Worm (Caenorhabditis elegans) whole organism, late embryonic: ENCODE data around the gene far-4.
A peak's percentile ranks its signal among the peaks of the same experiment; 100 is the strongest.

Source experiments
- C08G9.2 ChIP-seq: sonication (generic microtip); optimal IDR thresholded peaks from 2 replicates; lab custom pipeline; 2016; ENCODE audit warnings: mild to moderate bottlenecking, missing genetic modification characterization, moderate library complexity, missing compliant biosample characterization
- F13H6.1 ChIP-seq: sonication (generic microtip); optimal IDR thresholded peaks from 2 replicates; lab custom pipeline; 2016; ENCODE audit warnings: missing genetic modification characterization, missing compliant biosample characterization
- K02D7.2 ChIP-seq: sonication (generic microtip); optimal IDR thresholded peaks from 2 replicates; lab custom pipeline; 2017; ENCODE audit warnings: mild to moderate bottlenecking, missing genetic modification characterization, missing compliant biosample characterization
- K09A11.1 ChIP-seq: sonication (generic microtip); optimal IDR thresholded peaks from 2 replicates; lab custom pipeline; 2017; ENCODE audit warnings: antibody characterized with exemption, mild to moderate bottlenecking, missing genetic modification characterization, missing compliant biosample characterization; ENCODE audit not compliant: insufficient read depth
- T23F11.4 ChIP-seq: fragments of 200-800 bp; sonication (Bioruptor generic); optimal IDR thresholded peaks from 2 replicates; lab custom pipeline; 2018; ENCODE audit warnings: mild to moderate bottlenecking, missing genetic modification characterization, missing compliant biosample characterization
- Y22D7AL.16 ChIP-seq: sonication (generic microtip); optimal IDR thresholded peaks from 2 replicates; lab custom pipeline; 2016; ENCODE audit warnings: missing genetic modification characterization, missing compliant biosample characterization
- ceh-14 ChIP-seq: sonication (generic microtip); optimal IDR thresholded peaks from 2 replicates; lab custom pipeline; 2016; ENCODE audit warnings: missing genotype, missing genetic modification characterization, missing compliant biosample characterization
- ceh-2 ChIP-seq: sonication (generic microtip); optimal IDR thresholded peaks from 2 replicates; lab custom pipeline; 2016; ENCODE audit warnings: missing genotype, missing genetic modification characterization, missing compliant biosample characterization
- ceh-22 ChIP-seq: sonication (generic microtip); optimal IDR thresholded peaks from 2 replicates; lab custom pipeline; 2017; ENCODE audit warnings: missing biosample characterization, missing genetic modification characterization
- ceh-24 ChIP-seq: sonication (generic microtip); optimal IDR thresholded peaks from 2 replicates; lab custom pipeline; 2016; ENCODE audit warnings: mild to moderate bottlenecking, missing genetic modification characterization, missing compliant biosample characterization
- ceh-30 ChIP-seq: fragments of 150-350 bp; optimal IDR thresholded peaks from 2 replicates; lab custom pipeline; 2014; ENCODE audit warnings: missing biosample characterization, missing genetic modification characterization
- ceh-31 ChIP-seq: sonication (generic microtip); optimal IDR thresholded peaks from 2 replicates; lab custom pipeline; 2016; ENCODE audit warnings: missing genetic modification characterization, missing compliant biosample characterization
- dve-1 ChIP-seq: sonication (generic microtip); optimal IDR thresholded peaks from 2 replicates; lab custom pipeline; 2017; ENCODE audit warnings: antibody characterized with exemption, mild to moderate bottlenecking, missing genetic modification characterization, missing compliant biosample characterization
- elt-2 ChIP-seq: sonication (generic microtip); optimal IDR thresholded peaks from 2 replicates; lab custom pipeline; 2016; ENCODE audit warnings: missing genetic modification reagents, missing genetic modification characterization, missing compliant biosample characterization
- fax-1 ChIP-seq: sonication (generic microtip); optimal IDR thresholded peaks from 2 replicates; lab custom pipeline; 2016; ENCODE audit warnings: missing genotype, missing genetic modification characterization, missing compliant biosample characterization
- fkh-6 ChIP-seq: sonication (generic microtip); optimal IDR thresholded peaks from 2 replicates; lab custom pipeline; 2016; ENCODE audit warnings: missing genetic modification characterization, missing compliant biosample characterization
- gmeb-2 ChIP-seq: sonication (generic microtip); optimal IDR thresholded peaks from 2 replicates; lab custom pipeline; 2016; ENCODE audit warnings: missing genetic modification characterization, inconsistent platforms, missing compliant biosample characterization
- hlh-13 ChIP-seq: fragments of 200-800 bp; sonication (Bioruptor generic); optimal IDR thresholded peaks from 2 replicates; lab custom pipeline; 2018; ENCODE audit warnings: mild to moderate bottlenecking, missing genetic modification characterization, missing compliant biosample characterization
- hlh-15 ChIP-seq: sonication (generic microtip); optimal IDR thresholded peaks from 2 replicates; lab custom pipeline; 2016; ENCODE audit warnings: missing genetic modification characterization, missing compliant biosample characterization
- hlh-30 ChIP-seq: sonication (generic microtip); optimal IDR thresholded peaks from 2 replicates; lab custom pipeline; 2017; ENCODE audit warnings: antibody characterized with exemption, missing genetic modification characterization, missing compliant biosample characterization; ENCODE audit not compliant: insufficient read depth
- lim-6 ChIP-seq: sonication (generic microtip); optimal IDR thresholded peaks from 2 replicates; lab custom pipeline; 2016; ENCODE audit warnings: missing genetic modification characterization, missing compliant biosample characterization
- lin-11 ChIP-seq: fragments of 200-800 bp; sonication (Bioruptor generic); optimal IDR thresholded peaks from 2 replicates; lab custom pipeline; 2018; ENCODE audit warnings: mild to moderate bottlenecking, missing genetic modification characterization, missing compliant biosample characterization
- madf-2 ChIP-seq: sonication (generic microtip); optimal IDR thresholded peaks from 2 replicates; lab custom pipeline; 2017; ENCODE audit warnings: missing genetic modification characterization, missing compliant biosample characterization
- nfya-1 ChIP-seq: sonication (generic microtip); optimal IDR thresholded peaks from 2 replicates; lab custom pipeline; 2017; ENCODE audit warnings: missing genetic modification characterization, mild to moderate bottlenecking, missing compliant biosample characterization, antibody characterized with exemption, moderate library complexity
- nhr-11 ChIP-seq: fragments of 150-350 bp; optimal IDR thresholded peaks from 2 replicates; lab custom pipeline; 2014; ENCODE audit warnings: missing biosample characterization, missing genetic modification characterization
- npax-4 ChIP-seq: sonication (generic microtip); optimal IDR thresholded peaks from 2 replicates; lab custom pipeline; 2016; ENCODE audit warnings: missing genetic modification characterization, missing compliant biosample characterization
- pat-9 ChIP-seq: fragments of 200-800 bp; sonication (Bioruptor generic); optimal IDR thresholded peaks from 2 replicates; lab custom pipeline; 2018; ENCODE audit warnings: mild to moderate bottlenecking, missing genetic modification characterization, moderate library complexity, missing compliant biosample characterization
- pax-1 ChIP-seq: fragments of 150-350 bp; optimal IDR thresholded peaks from 2 replicates; lab custom pipeline; 2014; ENCODE audit warnings: missing biosample characterization, missing genetic modification characterization
- ref-2 ChIP-seq: sonication (generic microtip); optimal IDR thresholded peaks from 2 replicates; lab custom pipeline; 2016; ENCODE audit warnings: missing genetic modification characterization, missing compliant biosample characterization
- rnt-1 ChIP-seq: sonication (generic microtip); optimal IDR thresholded peaks from 2 replicates; lab custom pipeline; 2016; ENCODE audit warnings: missing genetic modification characterization, missing compliant biosample characterization
- sdc-2 ChIP-seq: sonication (generic microtip); optimal IDR thresholded peaks from 2 replicates; lab custom pipeline; 2016; ENCODE audit warnings: missing genotype, missing genetic modification characterization, missing compliant biosample characterization
- sox-2 ChIP-seq: fragments of 200-800 bp; sonication (Bioruptor generic); IDR thresholded peaks from 2 replicates; pipeline ENCODE4 v1.3.6; 2022; ENCODE audit warnings: missing genetic modification reagents, missing genetic modification characterization, missing compliant biosample characterization
- sox-4 ChIP-seq: sonication (generic microtip); optimal IDR thresholded peaks from 2 replicates; lab custom pipeline; 2017; ENCODE audit warnings: mild to moderate bottlenecking, missing genetic modification characterization, inconsistent platforms, missing compliant biosample characterization
- tbx-2 ChIP-seq: sonication (generic microtip); optimal IDR thresholded peaks from 2 replicates; lab custom pipeline; 2016; ENCODE audit warnings: missing genetic modification characterization, missing compliant biosample characterization
- tbx-7 ChIP-seq: sonication (generic microtip); optimal IDR thresholded peaks from 2 replicates; lab custom pipeline; 2016; ENCODE audit warnings: missing genotype, missing genetic modification characterization, missing compliant biosample characterization
- unc-3 ChIP-seq, 2 experiments: fragments of 200-800 bp in 1 of 2; sonication (Bioruptor generic) in 1 of 2; sonication (generic microtip) in 1 of 2; conservative IDR thresholded peaks in 1 of 2; optimal IDR thresholded peaks in 1 of 2; 2 replicates each; pipeline versions ENCODE4 v1.3.6 to Lab custom; 2016 to 2022; ENCODE audit warnings: missing compliant biosample characterization in 2 of 2, missing genetic modification characterization in 2 of 2, missing genetic modification reagents in 1 of 2
- unc-42 ChIP-seq: sonication (generic microtip); optimal IDR thresholded peaks from 2 replicates; lab custom pipeline; 2016; ENCODE audit warnings: missing genotype, missing genetic modification characterization, missing compliant biosample characterization
- unc-55 ChIP-seq: sonication (generic microtip); optimal IDR thresholded peaks from 2 replicates; lab custom pipeline; 2017; ENCODE audit warnings: missing biosample characterization, missing genetic modification reagents, missing genetic modification characterization
- unc-86 ChIP-seq: sonication (generic microtip); optimal IDR thresholded peaks from 2 replicates; lab custom pipeline; 2016; ENCODE audit warnings: missing genetic modification characterization, missing compliant biosample characterization

Gene far-4

DNA sequence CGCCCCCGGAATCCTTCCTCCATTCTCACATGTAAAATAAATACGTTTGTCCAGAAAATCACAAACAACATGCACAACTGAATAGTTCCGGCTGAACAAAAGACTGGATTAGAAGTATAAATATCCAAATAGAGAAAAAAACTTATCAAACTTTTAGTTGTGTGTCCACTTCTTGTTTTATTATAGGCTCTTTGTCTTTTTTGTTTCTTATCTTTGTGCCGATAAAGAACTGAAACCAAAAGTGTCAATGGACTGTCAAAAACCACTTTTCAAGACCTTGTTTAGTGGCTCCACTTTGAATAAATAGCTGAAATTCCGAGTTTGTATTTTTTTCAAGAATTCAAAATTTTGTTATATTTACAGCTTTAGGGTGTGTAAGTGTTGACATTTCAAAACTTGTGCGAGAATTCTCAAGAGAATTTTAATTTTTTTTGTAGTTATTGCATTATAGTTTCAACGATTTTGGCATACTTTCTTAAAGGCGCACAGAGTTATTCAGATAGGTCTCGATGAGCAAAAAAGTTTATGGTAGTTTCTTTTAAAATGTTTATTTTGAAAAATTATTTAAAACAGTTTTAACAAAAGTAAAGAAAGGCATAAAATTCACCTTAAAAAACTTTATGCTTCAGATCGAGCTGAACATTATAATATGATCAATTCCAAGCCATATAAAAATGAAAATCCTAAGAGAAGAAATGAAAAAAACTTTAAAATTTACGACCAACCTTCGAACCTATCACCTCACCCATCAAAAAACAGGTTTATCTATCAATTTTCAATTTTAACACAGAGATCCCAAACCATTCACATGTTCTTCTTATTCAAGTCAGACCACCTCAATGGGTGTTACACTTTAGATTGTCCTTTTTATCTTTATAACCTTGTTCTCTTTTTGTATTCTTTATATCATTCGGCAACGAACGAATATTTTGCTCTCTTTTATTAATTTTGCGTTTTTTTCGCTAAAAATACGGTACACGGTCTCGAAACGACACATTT is 47.0 kb upstream of the far-4 start:
- no peak for TF ChIP-seq K02D7.2
- TF ChIP-seq Y22D7AL.16 = no peak
- TF ChIP-seq elt-2 (tag; lab: Kevin White, UChicago) = peak; percentile 7
- TF ChIP-seq F13H6.1 (tag; lab: Kevin White, UChicago) = no peak
- TF ChIP-seq T23F11.4 (GFP tag; lab: Kevin White, UChicago) = no peak
- TF ChIP-seq ceh-31 (tag; lab: Kevin White, UChicago) = no peak

DNA sequence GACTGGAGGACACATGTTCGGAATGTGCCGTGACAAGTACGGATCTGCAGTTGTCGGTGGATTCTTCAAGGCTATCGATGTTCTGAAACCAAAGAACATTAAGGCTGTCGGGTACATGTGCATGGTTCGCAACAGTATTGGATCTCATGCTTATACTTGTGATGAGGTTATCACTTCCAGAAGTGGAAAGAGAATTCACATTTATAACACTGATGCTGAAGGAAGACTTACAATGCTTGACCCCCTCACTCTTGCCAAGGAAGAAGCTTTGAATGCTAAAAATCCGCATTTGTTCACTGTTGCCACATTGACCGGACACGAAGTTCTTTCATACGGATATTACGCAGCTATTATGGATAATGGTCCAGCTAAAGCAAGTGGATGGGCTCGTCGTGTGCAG is 45.6 kb upstream of the far-4 start:
- no peak for TF ChIP-seq nfya-1
- TF ChIP-seq ceh-30 (tag; lab: Kevin White, UChicago) = no peak
- no peak for TF ChIP-seq T23F11.4 (GFP tag; lab: Kevin White, UChicago)
- no peak for TF ChIP-seq madf-2 (tag; lab: Kevin White, UChicago)
- TF ChIP-seq, all 69 proteins: peak for 0

DNA sequence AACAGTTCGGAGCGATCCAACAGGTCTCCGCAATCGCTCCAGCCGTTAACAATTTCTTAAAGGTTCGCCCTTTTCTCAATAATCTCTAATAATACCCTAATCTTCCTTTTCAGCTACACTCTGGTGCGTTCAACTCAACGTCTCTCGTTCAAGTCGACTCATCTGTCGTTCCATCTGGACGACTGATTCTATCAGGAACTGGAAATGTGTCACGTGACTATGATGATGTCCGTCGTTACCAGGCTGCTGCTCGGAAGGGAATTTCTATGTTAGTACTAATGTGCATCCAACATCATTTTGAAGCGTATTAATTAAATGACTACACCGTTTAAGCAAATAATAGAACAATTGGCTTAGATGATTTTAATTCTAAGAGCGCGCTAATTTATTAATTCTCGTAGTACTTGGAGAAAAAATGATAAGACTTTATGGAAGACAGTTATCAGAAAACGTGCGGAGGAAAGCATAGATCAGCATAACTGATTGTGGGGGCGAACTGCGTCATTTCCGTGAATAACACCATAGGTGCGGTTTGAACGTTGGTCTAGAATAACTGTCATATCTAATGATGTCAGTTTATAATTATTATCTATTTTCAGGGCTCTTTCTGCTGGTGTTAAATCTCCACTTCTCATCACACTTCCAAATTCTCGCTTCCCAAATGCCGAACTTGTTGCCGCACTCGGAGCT is 44.5 kb upstream of the far-4 start:
- no peak for TF ChIP-seq lim-6 (tag; lab: Kevin White, UChicago)
- no peak for TF ChIP-seq K09A11.1 (tag; lab: Kevin White, UChicago)
- peak; percentile 56 for TF ChIP-seq hlh-30
- TF ChIP-seq dve-1 (tag; lab: Kevin White, UChicago) = no peak
- no peak for TF ChIP-seq ceh-2
- TF ChIP-seq elt-2 (tag; lab: Kevin White, UChicago) = peak; percentile 43
- no peak for TF ChIP-seq madf-2 (tag; lab: Kevin White, UChicago)
- TF ChIP-seq unc-3 (GFP tag; conservative IDR thresholded peaks at IDR 0.05; lab: Robert Waterston, UW) = no peak
- TF ChIP-seq unc-3 (tag; optimal IDR thresholded peaks at IDR 0.05; lab: Kevin White, UChicago) = no peak
- no peak for TF ChIP-seq ceh-31 (tag; lab: Kevin White, UChicago)
- no peak for TF ChIP-seq gmeb-2
- TF ChIP-seq unc-86 (tag; lab: Kevin White, UChicago) = no peak
- no peak for TF ChIP-seq sdc-2
- no peak for TF ChIP-seq ceh-24 (tag; lab: Kevin White, UChicago)
- TF ChIP-seq npax-4 (tag; lab: Kevin White, UChicago) = no peak

DNA sequence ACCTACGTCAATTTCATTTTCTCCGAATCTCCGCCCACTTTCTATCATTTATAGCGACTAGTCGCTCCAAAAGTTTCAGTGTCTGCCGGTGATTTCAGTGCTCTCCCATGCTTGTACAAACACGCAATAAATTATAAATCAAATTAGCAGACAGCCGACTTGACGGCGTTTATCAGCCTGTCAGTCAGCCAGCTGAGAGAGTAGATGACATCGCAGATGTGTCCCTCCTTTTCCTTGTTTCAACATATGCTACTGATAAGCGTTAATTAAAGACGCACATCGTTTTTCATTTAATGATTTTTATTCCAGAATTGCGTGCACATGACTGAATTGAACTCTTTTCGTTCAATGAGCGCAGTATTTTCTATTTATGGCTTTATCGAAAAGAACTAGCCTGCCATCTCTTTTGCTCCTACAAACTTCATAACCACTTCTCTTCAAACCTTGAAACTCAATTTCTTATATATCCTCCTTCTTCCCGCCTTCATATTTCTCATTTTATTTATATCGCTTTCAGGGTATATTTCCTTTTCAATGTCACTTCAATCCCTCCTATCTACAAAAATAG is 43.8 kb upstream of the far-4 start, which contains the start of gene lap-2:
Gene lap-2, plus strand, starts transcription at position 518 of the 568 bp plus-strand sequence.
- TF ChIP-seq hlh-15 (tag; lab: Kevin White, UChicago) (no peak), elt-2 (tag; lab: Kevin White, UChicago) (peak; percentile 56), unc-55 (GFP tag; lab: Kevin White, UChicago) (peak; percentile 31)

DNA sequence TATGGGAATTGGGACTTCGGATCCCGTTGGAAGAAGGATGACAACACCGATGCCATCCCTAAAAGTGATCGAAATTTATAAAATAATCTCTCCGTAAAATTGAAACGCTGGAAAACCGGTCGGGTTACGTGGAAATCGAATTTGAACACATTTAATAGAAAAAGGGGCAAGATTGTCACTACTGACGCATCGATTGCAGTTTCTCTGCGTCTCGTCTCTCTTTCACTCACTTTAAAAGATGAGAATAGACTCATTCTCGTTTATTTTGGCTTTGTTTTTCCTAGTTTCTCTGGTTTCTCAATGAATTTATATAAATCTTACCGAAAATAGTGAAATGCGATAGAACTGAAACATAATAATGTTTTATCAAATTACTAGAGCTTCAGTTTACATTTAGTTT is 42.2 kb upstream of the far-4 start, which contains the start of gene scyl-1:
Gene scyl-1, minus strand, starts transcription at position 56 of the 400 bp plus-strand sequence.
- TF ChIP-seq gmeb-2 (peak; percentile 27), ceh-22 (tag; lab: Kevin White, UChicago) (no peak), unc-42 (peak; percentile 84), fax-1 (tag; lab: Kevin White, UChicago) (no peak), tbx-7 (no peak), tbx-2 (tag; lab: Kevin White, UChicago) (peak; percentile 54), K02D7.2 (no peak), C08G9.2 (peak; percentile 22), sox-2 (GFP tag; lab: Robert Waterston, UW) (no peak), lin-11 (tag; lab: Kevin White, UChicago) (peak; percentile 6), ceh-14 (tag; lab: Kevin White, UChicago) (peak; percentile 56), nhr-11 (no peak), pat-9 (tag; lab: Kevin White, UChicago) (peak; percentile 13), pax-1 (tag; lab: Kevin White, UChicago) (no peak), hlh-13 (GFP tag; lab: Kevin White, UChicago) (no peak), fkh-6 (no peak), ref-2 (tag; lab: Kevin White, UChicago) (peak; percentile 12), sox-4 (tag; lab: Kevin White, UChicago) (peak; percentile 32), rnt-1 (tag; lab: Kevin White, UChicago) (peak; percentile 54), ceh-24 (tag; lab: Kevin White, UChicago) (no peak), elt-2 (tag; lab: Kevin White, UChicago) (peak; percentile 57), npax-4 (tag; lab: Kevin White, UChicago) (no peak)
